Fruit fly (Drosophila melanogaster) whole organism, embryonic: ENCODE results near the gene CG10750.
A peak's percentile ranks its signal among the peaks of the same experiment; 100 is the strongest.

Experiments used
- Abd-B ChIP-seq: fragments of 200-800 bp; sonication (Bioruptor generic); optimal IDR thresholded peaks from 2 replicates; lab custom pipeline; 2018; ENCODE audit warnings: missing biosample characterization, mild to moderate bottlenecking, missing genetic modification characterization, moderate library complexity
- Blimp-1 ChIP-seq: fragments of 200-800 bp; sonication (Bioruptor generic); optimal IDR thresholded peaks from 3 replicates; lab custom pipeline; 2018; ENCODE audit warnings: missing biosample characterization, missing genetic modification characterization, mild to moderate bottlenecking, moderate library complexity, missing genetic modification reagents
- CG11085 ChIP-seq: fragments of 200-800 bp; sonication (Bioruptor generic); IDR thresholded peaks from 2 replicates; pipeline ENCODE4 v1.3.6; 2022; ENCODE audit warnings: missing biosample characterization, missing genetic modification characterization
- CG12155 ChIP-seq: fragments of 200-800 bp; sonication (Bioruptor generic); optimal IDR thresholded peaks from 3 replicates; lab custom pipeline; 2016; ENCODE audit warnings: missing biosample characterization, missing genetic modification characterization
- CG14050 ChIP-seq: fragments of 200-800 bp; sonication (Bioruptor generic); IDR thresholded peaks from 3 replicates; pipeline ENCODE4 v1.3.6; 2022; ENCODE audit warnings: missing biosample characterization, missing genetic modification characterization
- CG14965 ChIP-seq: fragments of 200-800 bp; sonication (Bioruptor generic); optimal IDR thresholded peaks from 2 replicates; lab custom pipeline; 2016; ENCODE audit warnings: missing biosample characterization, missing genetic modification characterization, borderline replicate concordance
- CG15514 ChIP-seq: fragments of 200-800 bp; sonication (Bioruptor generic); optimal IDR thresholded peaks from 3 replicates; lab custom pipeline; 2017; ENCODE audit warnings: missing biosample characterization, missing genetic modification characterization, mild to moderate bottlenecking, moderate library complexity, missing genetic modification reagents
- CG16813 ChIP-seq: fragments of 200-800 bp; sonication (Bioruptor generic); IDR thresholded peaks from 3 replicates; pipeline ENCODE4 v1.3.6; 2022; ENCODE audit warnings: missing biosample characterization, missing genetic modification characterization; ENCODE audit not compliant: partially characterized antibody
- CG16815 ChIP-seq: fragments of 200-800 bp; sonication (Bioruptor generic); optimal IDR thresholded peaks from 3 replicates; lab custom pipeline; 2017; ENCODE audit warnings: missing biosample characterization, mild to moderate bottlenecking, missing genetic modification characterization
- CG17359 ChIP-seq: fragments of 200-800 bp; sonication (Bioruptor generic); optimal IDR thresholded peaks from 3 replicates; lab custom pipeline; 2018; ENCODE audit warnings: missing biosample characterization, mild to moderate bottlenecking, missing genetic modification characterization, moderate library complexity
- CG2129 ChIP-seq: fragments of 200-800 bp; sonication (Bioruptor generic); IDR thresholded peaks from 2 replicates; pipeline ENCODE4 v1.3.6; 2022; ENCODE audit warnings: missing biosample characterization, missing genetic modification characterization; ENCODE audit not compliant: partially characterized antibody
- CG2889 ChIP-seq: fragments of 200-800 bp; sonication (Bioruptor generic); IDR thresholded peaks from 3 replicates; pipeline ENCODE4 v1.3.6; 2022; ENCODE audit warnings: missing biosample characterization, missing genetic modification characterization
- CG31224 ChIP-seq: fragments of 200-800 bp; sonication (Bioruptor generic); IDR thresholded peaks from 2 replicates; pipeline ENCODE4 v1.3.6; 2022; ENCODE audit warnings: missing biosample characterization, missing genetic modification characterization
- CG31365 ChIP-seq: fragments of 200-800 bp; sonication (Bioruptor generic); optimal IDR thresholded peaks from 2 replicates; lab custom pipeline; 2018; ENCODE audit warnings: missing biosample characterization, mild to moderate bottlenecking, missing genetic modification characterization
- CG3407 ChIP-seq: fragments of 200-800 bp; sonication (Bioruptor generic); optimal IDR thresholded peaks from 2 replicates; lab custom pipeline; 2018; ENCODE audit warnings: missing biosample characterization, mild to moderate bottlenecking, missing genetic modification characterization
- CG34224 ChIP-seq: fragments of 200-800 bp; sonication (Bioruptor generic); IDR thresholded peaks from 3 replicates; pipeline ENCODE4 v1.3.6; 2022; ENCODE audit warnings: missing biosample characterization, missing genetic modification characterization; ENCODE audit not compliant: partially characterized antibody
- CG6813 ChIP-seq: fragments of 200-800 bp; sonication (Bioruptor generic); optimal IDR thresholded peaks from 2 replicates; lab custom pipeline; 2017; ENCODE audit warnings: missing biosample characterization, missing genetic modification characterization, mild to moderate bottlenecking, moderate library complexity, missing genetic modification reagents
- CG7372 ChIP-seq: fragments of 200-800 bp; sonication (Bioruptor generic); IDR thresholded peaks from 2 replicates; pipeline ENCODE4 v1.3.6; 2022; ENCODE audit warnings: missing biosample characterization, missing genetic modification characterization
- CG9437 ChIP-seq: fragments of 200-800 bp; sonication (Bioruptor generic); optimal IDR thresholded peaks from 2 replicates; lab custom pipeline; 2018; ENCODE audit warnings: missing biosample characterization, mild to moderate bottlenecking, missing genetic modification characterization
- D ChIP-seq, 2 experiments: fragments of 200-800 bp in 1 of 2; fragments of >200 bp in 1 of 2; sonication (Bioruptor generic) in 1 of 2; optimal IDR thresholded peaks; 2 replicates in 1 of 2; 3 replicates in 1 of 2; lab custom pipeline; 2017; ENCODE audit warnings: mild to moderate bottlenecking in 1 of 2, missing biosample characterization in 1 of 2, missing genetic modification characterization in 1 of 2, missing genetic modification reagents in 1 of 2
- Dbx ChIP-seq: fragments of 200-800 bp; sonication (Bioruptor generic); IDR thresholded peaks from 3 replicates; pipeline ENCODE4 v1.3.6; 2022; ENCODE audit warnings: missing biosample characterization, missing genetic modification characterization
- Ets97D ChIP-seq: fragments of 200-800 bp; sonication (Bioruptor generic); optimal IDR thresholded peaks from 3 replicates; lab custom pipeline; 2016; ENCODE audit warnings: missing biosample characterization, missing genetic modification characterization
- Hand ChIP-seq: fragments of 200-800 bp; sonication (Bioruptor generic); optimal IDR thresholded peaks from 2 replicates; lab custom pipeline; 2017; ENCODE audit warnings: mild to moderate bottlenecking, missing biosample characterization, missing genetic modification reagents, missing genetic modification characterization
- HmgD ChIP-seq: fragments of 200-800 bp; sonication (Bioruptor generic); optimal IDR thresholded peaks from 3 replicates; lab custom pipeline; 2016; ENCODE audit warnings: missing biosample characterization, missing genetic modification characterization
- Mrtf ChIP-seq: fragments of 200-800 bp; sonication (Bioruptor generic); IDR thresholded peaks from 3 replicates; pipeline ENCODE4 v1.3.6; 2022; ENCODE audit warnings: missing biosample characterization, missing genetic modification characterization
- NC2β ChIP-seq: fragments of 200-800 bp; sonication (Bioruptor generic); optimal IDR thresholded peaks from 2 replicates; lab custom pipeline; 2016; ENCODE audit warnings: missing biosample characterization, missing genetic modification characterization
- Neu2 ChIP-seq: fragments of 200-800 bp; sonication (Bioruptor generic); optimal IDR thresholded peaks from 3 replicates; lab custom pipeline; 2016; ENCODE audit warnings: missing biosample characterization, missing genetic modification characterization, borderline replicate concordance
- Rx ChIP-seq: fragments of 200-800 bp; sonication (Bioruptor generic); IDR thresholded peaks from 2 replicates; pipeline ENCODE4 v1.3.6; 2022; ENCODE audit warnings: missing biosample characterization, missing genetic modification characterization
- YL-1 ChIP-seq: fragments of 200-800 bp; sonication (Bioruptor generic); optimal IDR thresholded peaks from 3 replicates; lab custom pipeline; 2017; ENCODE audit warnings: missing biosample characterization, mild to moderate bottlenecking, missing genetic modification characterization
- abd-A ChIP-seq: fragments of 200-800 bp; sonication (Bioruptor generic); optimal IDR thresholded peaks from 3 replicates; lab custom pipeline; 2019; ENCODE audit warnings: missing biosample characterization, mild to moderate bottlenecking, missing genetic modification characterization, moderate library complexity
- btn ChIP-seq: fragments of 200-800 bp; sonication (Bioruptor generic); optimal IDR thresholded peaks from 2 replicates; lab custom pipeline; 2016; ENCODE audit warnings: missing biosample characterization, missing genetic modification characterization
- cad ChIP-seq: fragments of >200 bp; optimal IDR thresholded peaks from 2 replicates; lab custom pipeline; 2017; ENCODE audit warnings: missing biosample characterization, missing genetic modification characterization
- corto ChIP-seq: fragments of 200-800 bp; sonication (Bioruptor generic); optimal IDR thresholded peaks from 2 replicates; lab custom pipeline; 2016; ENCODE audit warnings: missing biosample characterization, mild to moderate bottlenecking, missing genetic modification characterization, moderate library complexity
- dan ChIP-seq: fragments of 200-800 bp; sonication (Bioruptor generic); IDR thresholded peaks from 2 replicates; pipeline ENCODE4 v1.3.6; 2022; ENCODE audit warnings: missing biosample characterization, missing genetic modification characterization
- dmrt99B ChIP-seq: fragments of 200-800 bp; sonication (Bioruptor generic); optimal IDR thresholded peaks from 2 replicates; lab custom pipeline; 2018; ENCODE audit warnings: missing biosample characterization, mild to moderate bottlenecking, missing genetic modification characterization, moderate library complexity
- esg ChIP-seq: fragments of 200-800 bp; sonication (Bioruptor generic); conservative IDR thresholded peaks from 2 replicates; pipeline ENCODE4 v1.3.6; 2022; ENCODE audit warnings: missing biosample characterization, missing genetic modification characterization
- eve ChIP-seq, 2 experiments: fragments of >200 bp; optimal IDR thresholded peaks; 2 replicates each; lab custom pipeline; 2017; ENCODE audit warnings: missing biosample characterization in 2 of 2, missing genetic modification characterization in 2 of 2
- ewg ChIP-seq: fragments of 200-800 bp; sonication (Bioruptor generic); optimal IDR thresholded peaks from 3 replicates; lab custom pipeline; 2017; ENCODE audit warnings: mild to moderate bottlenecking, missing biosample characterization, missing genetic modification reagents, missing genetic modification characterization
- ftz-f1 ChIP-seq: fragments of 200-800 bp; sonication (Bioruptor generic); optimal IDR thresholded peaks from 2 replicates; lab custom pipeline; 2016; ENCODE audit warnings: missing biosample characterization, missing genetic modification characterization
- gem ChIP-seq: fragments of 200-800 bp; sonication (Bioruptor generic); optimal IDR thresholded peaks from 2 replicates; lab custom pipeline; 2019; ENCODE audit warnings: missing biosample characterization, mild to moderate bottlenecking, missing genetic modification characterization, moderate library complexity
- h ChIP-seq: fragments of >200 bp; optimal IDR thresholded peaks from 2 replicates; lab custom pipeline; 2017
- hb ChIP-seq: fragments of 200-800 bp; sonication (Bioruptor generic); IDR thresholded peaks from 3 replicates; pipeline ENCODE4 v1.3.6; 2022; ENCODE audit warnings: missing biosample characterization, missing genetic modification characterization; ENCODE audit not compliant: partially characterized antibody
- her ChIP-seq: fragments of 200-800 bp; sonication (Bioruptor generic); optimal IDR thresholded peaks from 2 replicates; lab custom pipeline; 2016; ENCODE audit warnings: missing biosample characterization, missing genetic modification characterization
- ken ChIP-seq: fragments of 200-800 bp; sonication (Bioruptor generic); IDR thresholded peaks from 3 replicates; pipeline ENCODE4 v1.3.6; 2022; ENCODE audit warnings: missing biosample characterization, missing genetic modification characterization
- peb ChIP-seq: fragments of 200-800 bp; sonication (Bioruptor generic); IDR thresholded peaks from 2 replicates; pipeline ENCODE4 v1.3.6; 2022; ENCODE audit warnings: missing biosample characterization, missing genetic modification characterization
- salm ChIP-seq: fragments of 200-800 bp; sonication (Bioruptor generic); optimal IDR thresholded peaks from 2 replicates; lab custom pipeline; 2018; ENCODE audit warnings: missing biosample characterization, mild to moderate bottlenecking, missing genetic modification characterization
- sens-2 ChIP-seq: fragments of 200-800 bp; sonication (Bioruptor generic); IDR thresholded peaks from 2 replicates; pipeline ENCODE4 v1.3.6; 2022; ENCODE audit warnings: missing biosample characterization, missing genetic modification characterization
- tgo ChIP-seq: fragments of 200-800 bp; sonication (Bioruptor generic); IDR thresholded peaks from 3 replicates; pipeline ENCODE4 v1.3.6; 2022; ENCODE audit warnings: missing biosample characterization, missing genetic modification characterization
- tll ChIP-seq, 2 experiments: fragments of 200-800 bp in 1 of 2; fragments of >200 bp in 1 of 2; sonication (Bioruptor generic) in 1 of 2; optimal IDR thresholded peaks; 2 replicates each; lab custom pipeline; 2017 to 2019; ENCODE audit warnings: missing biosample characterization in 2 of 2, missing genetic modification characterization in 2 of 2, mild to moderate bottlenecking in 1 of 2, moderate library complexity in 1 of 2
- tx ChIP-seq: fragments of 200-800 bp; sonication (Bioruptor generic); optimal IDR thresholded peaks from 2 replicates; lab custom pipeline; 2016; ENCODE audit warnings: missing biosample characterization, missing genetic modification characterization

Gene CG10750

dm6 chr2L:19285507-19285906 is 14.5 kb upstream of the CG10750 start (continued):
- no peak for TF ChIP-seq peb (GFP tag; lab: Robert Waterston, UW)
- TF ChIP-seq CG14050 (GFP tag; lab: Robert Waterston, UW) = no peak
- 0 out of 3 replicates have a peak, but pooled peaks have one; percentile 26 for TF ChIP-seq Dbx (GFP tag; lab: Robert Waterston, UW)
- TF ChIP-seq CG17359 = peak; percentile 34
- no peak for TF ChIP-seq Neu2 (GFP tag; lab: Kevin White, UChicago)
- TF ChIP-seq CG16813 = no peak
- 0 out of 3 replicates have a peak, but pooled peaks have one; percentile 23 for TF ChIP-seq ken (GFP tag; lab: Robert Waterston, UW)
- no peak for TF ChIP-seq CG2889 (GFP tag; lab: Robert Waterston, UW)
- TF ChIP-seq cad (GFP tag; lab: Kevin White, UChicago) = no peak
- no peak for TF ChIP-seq HmgD
- TF ChIP-seq tll (GFP tag; optimal IDR thresholded peaks at IDR 0.05; lab: Kevin White, UChicago) = no peak
- TF ChIP-seq abd-A (tag; lab: Kevin White, UChicago) = no peak
- TF ChIP-seq CG2129 (GFP tag; lab: Robert Waterston, UW) = no peak
- TF ChIP-seq salm (tag; lab: Kevin White, UChicago) = no peak
- peak in 1 of 2 experiments; percentile 26 for TF ChIP-seq eve (GFP tag; optimal IDR thresholded peaks at IDR 0.05; lab: Kevin White, UChicago)
- TF ChIP-seq CG14965 (GFP tag; lab: Kevin White, UChicago) = no peak
- no peak for TF ChIP-seq her (GFP tag; lab: Kevin White, UChicago)
- TF ChIP-seq tx (GFP tag; lab: Kevin White, UChicago) = no peak
- TF ChIP-seq ftz-f1 = no peak
- no peak for TF ChIP-seq Ets97D (GFP tag; lab: Kevin White, UChicago)
- TF ChIP-seq CG31224 = no peak
- TF ChIP-seq hb (GFP tag; lab: Robert Waterston, UW) = no peak
- TF ChIP-seq YL-1 (GFP tag; lab: Kevin White, UChicago) = no peak
- no peak for TF ChIP-seq corto
- TF ChIP-seq Abd-B (GFP tag; lab: Kevin White, UChicago) = no peak
- TF ChIP-seq CG16815 (GFP tag; lab: Kevin White, UChicago) = no peak
- TF ChIP-seq Mrtf (GFP tag; lab: Robert Waterston, UW) = peak; percentile 52; the same call in 1 of the 3 replicates
- TF ChIP-seq D (optimal IDR thresholded peaks at IDR 0.05; lab: Kevin White, UChicago) = no peak
- no peak for TF ChIP-seq D (GFP tag; optimal IDR thresholded peaks at IDR 0.05; lab: Kevin White, UChicago)
- 0 out of 2 replicates have a peak, but pooled peaks have one; percentile 43 for TF ChIP-seq dan (GFP tag; lab: Robert Waterston, UW)
- peak; percentile 11 for TF ChIP-seq CG12155 (GFP tag; lab: Kevin White, UChicago)
- TF ChIP-seq Blimp-1 (GFP tag; lab: Kevin White, UChicago) = peak; percentile 32
- no peak for TF ChIP-seq CG15514 (GFP tag; lab: Kevin White, UChicago)
- peak; percentile 38 for TF ChIP-seq Hand
- no peak for TF ChIP-seq h (lab: Kevin White, UChicago)
- TF ChIP-seq btn (GFP tag; lab: Kevin White, UChicago) = no peak
- no peak for TF ChIP-seq Rx (GFP tag; lab: Robert Waterston, UW)
- peak; percentile 68 for TF ChIP-seq gem (tag; lab: Kevin White, UChicago)
- peak; percentile 48; the same call in 1 of the 2 replicates for TF ChIP-seq esg
- TF ChIP-seq dmrt99B (tag; lab: Kevin White, UChicago) = peak; percentile 58
- no peak for TF ChIP-seq sens-2 (GFP tag; lab: Robert Waterston, UW)
- no peak for TF ChIP-seq CG3407 (GFP tag; lab: Kevin White, UChicago)
- no peak for TF ChIP-seq NC2β
- TF ChIP-seq CG7372 (GFP tag; lab: Robert Waterston, UW) = no peak
- TF ChIP-seq CG11085 (GFP tag; lab: Robert Waterston, UW) = no peak
- peak; percentile 42 for TF ChIP-seq CG6813 (GFP tag; lab: Kevin White, UChicago)
- peak; percentile 39; the same call in 1 of the 3 replicates for TF ChIP-seq tgo (GFP tag; lab: Robert Waterston, UW)
- no peak for TF ChIP-seq CG34224
- TF ChIP-seq CG9437 (GFP tag; lab: Kevin White, UChicago) = no peak
- no peak for TF ChIP-seq CG31365 (tag; lab: Kevin White, UChicago)
- TF ChIP-seq ewg (GFP tag; lab: Kevin White, UChicago) = no peak
